Worm (Caenorhabditis elegans) whole organism, early embryonic: ENCODE results near the gene hhat-1.

Experiments
- F13C5.2 ChIP-seq: sonication (generic microtip); optimal IDR thresholded peaks from 2 replicates; lab custom pipeline; 2017; ENCODE audit warnings: mild to moderate bottlenecking, missing genetic modification characterization, inconsistent platforms, missing compliant biosample characterization
- aly-1 ChIP-seq: sonication (generic microtip); optimal IDR thresholded peaks from 2 replicates; lab custom pipeline; 2016; ENCODE audit warnings: missing genetic modification characterization, missing compliant biosample characterization
- ama-1 ChIP-seq: fragments of 150-350 bp; optimal IDR thresholded peaks from 2 replicates; lab custom pipeline; 2014
- ets-7 ChIP-seq: sonication (generic microtip); optimal IDR thresholded peaks from 2 replicates; lab custom pipeline; 2016; ENCODE audit warnings: missing genotype, missing genetic modification characterization, missing compliant biosample characterization
- hmbx-1 ChIP-seq: sonication (generic microtip); optimal IDR thresholded peaks from 2 replicates; lab custom pipeline; 2016; ENCODE audit warnings: mild to moderate bottlenecking, missing genetic modification characterization, missing compliant biosample characterization
- scrt-1 ChIP-seq: fragments of 200-800 bp; sonication (Bioruptor generic); IDR thresholded peaks from 2 replicates; pipeline ENCODE4 v1.3.6; 2022; ENCODE audit warnings: missing genetic modification characterization, missing compliant biosample characterization
- tbx-11 ChIP-seq: fragments of 200-800 bp; sonication (Bioruptor generic); IDR thresholded peaks from 2 replicates; pipeline ENCODE4 v1.3.6; 2022; ENCODE audit warnings: missing genetic modification characterization, missing compliant biosample characterization
- tbx-37 ChIP-seq: fragments of 200-800 bp; sonication (Bioruptor generic); conservative IDR thresholded peaks from 2 replicates; pipeline ENCODE4 v1.3.6; 2022; ENCODE audit warnings: missing genetic modification reagents, missing genetic modification characterization, missing compliant biosample characterization

ce11 chrII:14703232-14703926 lies 25.1 kb downstream of the hhat-1 start:
- TF ChIP-seq F13C5.2 (tag; lab: Kevin White, UChicago) (no peak), ets-7 (tag; lab: Kevin White, UChicago) (no peak), aly-1 (no peak), ama-1 (no peak), scrt-1 (GFP tag; lab: Robert Waterston, UW) (no peak), tbx-11 (GFP tag; lab: Robert Waterston, UW) (no peak), tbx-37 (no peak), hmbx-1 (tag; lab: Kevin White, UChicago) (no peak)
